Fruit fly (Drosophila melanogaster): ENCODE results near the gene CG10477.

The CG10477 gene

DNA sequence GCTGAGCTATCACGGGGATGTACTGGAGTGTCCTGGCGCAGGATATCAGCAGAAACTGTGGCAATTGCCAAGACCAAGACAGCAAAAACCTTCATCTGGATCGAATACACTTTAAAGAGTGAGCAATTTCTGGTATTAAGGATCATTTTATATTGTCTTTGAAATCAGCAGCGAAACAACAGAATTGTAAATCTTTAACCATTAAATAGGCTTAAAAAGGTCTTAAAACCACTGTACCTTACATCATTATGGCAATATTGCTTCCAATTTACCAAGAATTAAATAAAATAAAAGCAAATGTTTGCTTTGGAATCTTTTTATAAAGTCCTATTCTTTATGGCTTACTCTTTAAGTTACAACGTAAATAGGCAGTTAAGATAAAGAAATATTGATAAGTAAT is at the start of gene CG10477:
CG10477 (minus strand) TSS at position 101 of the 400 bp plus-strand sequence.
- no peak for TF ChIP-seq Mio (GFP tag; optimal IDR thresholded peaks at IDR 0.05)
- no peak for TF ChIP-seq foxo (GFP tag; optimal IDR thresholded peaks at IDR 0.05)
- no peak for TF ChIP-seq usp (GFP tag; optimal IDR thresholded peaks at IDR 0.05)
- TF ChIP-seq Vsx2 (GFP tag; optimal IDR thresholded peaks at IDR 0.05; ENCODE audit: partially characterized antibody): no peak
- no peak for TF ChIP-seq Dfd (GFP tag; optimal IDR thresholded peaks at IDR 0.05)
- no peak for TF ChIP-seq h (GFP tag; optimal IDR thresholded peaks at IDR 0.05)
- TF ChIP-seq pan (optimal IDR thresholded peaks at IDR 0.05): no peak
- no peak for TF ChIP-seq jim (GFP tag; optimal IDR thresholded peaks at IDR 0.05)
- no peak for TF ChIP-seq ey (GFP tag; optimal IDR thresholded peaks at IDR 0.05)
- TF ChIP-seq N (GFP tag; optimal IDR thresholded peaks at IDR 0.05): no peak
- TF ChIP-seq Dif (GFP tag; optimal IDR thresholded peaks at IDR 0.05; ENCODE audit: partially characterized antibody): no peak
- TF ChIP-seq psq (GFP tag; optimal IDR thresholded peaks at IDR 0.05): no peak
- TF ChIP-seq dsf (GFP tag; optimal IDR thresholded peaks at IDR 0.05; ENCODE audit: borderline replicate concordance): no peak
- no peak for TF ChIP-seq brk (GFP tag; optimal IDR thresholded peaks at IDR 0.05)
- no peak for TF ChIP-seq Myc (optimal IDR thresholded peaks at IDR 0.05)
- no peak for TF ChIP-seq Rel (GFP tag; optimal IDR thresholded peaks at IDR 0.05)
- TF ChIP-seq Rel (tag; optimal IDR thresholded peaks at IDR 0.05): no peak
- no peak for TF ChIP-seq lola (GFP tag; optimal IDR thresholded peaks at IDR 0.05)
- no peak for TF ChIP-seq CG32264 (GFP tag; optimal IDR thresholded peaks at IDR 0.05)
- no peak for TF ChIP-seq dmrt93B (GFP tag; optimal IDR thresholded peaks at IDR 0.05)

DNA sequence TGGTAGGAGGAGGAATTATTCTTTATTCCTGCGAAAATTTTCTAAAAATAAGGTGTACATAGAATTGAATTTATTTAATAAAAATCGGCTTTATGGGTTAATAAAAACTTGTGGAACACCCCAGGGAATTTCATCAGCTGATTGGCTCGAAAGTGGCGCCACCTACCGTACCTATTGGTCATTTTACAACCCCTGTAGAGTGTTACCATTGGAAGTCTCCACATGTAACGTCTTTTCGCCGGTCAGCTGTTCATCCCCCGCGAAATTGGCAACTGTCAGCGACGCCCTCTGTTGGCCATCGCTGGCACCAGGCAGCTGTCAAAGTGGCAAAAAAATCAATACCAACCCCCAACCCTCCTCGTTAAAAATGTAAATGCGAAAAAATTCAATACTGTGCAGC is 48.1 kb upstream of the CG10477 start, which contains the start of gene CG13293:
CG13293 (plus strand) TSS at position 323 of the 400 bp plus-strand sequence.
- TF ChIP-seq N (GFP tag; optimal IDR thresholded peaks at IDR 0.05) (no peak), woc (GFP tag; optimal IDR thresholded peaks at IDR 0.05) (no peak), CG9705 (GFP tag; optimal IDR thresholded peaks at IDR 0.05) (no peak), dsf (GFP tag; optimal IDR thresholded peaks at IDR 0.05; ENCODE audit: borderline replicate concordance) (no peak), Myc (optimal IDR thresholded peaks at IDR 0.05) (no peak), Mio (GFP tag; optimal IDR thresholded peaks at IDR 0.05) (no peak), h (GFP tag; optimal IDR thresholded peaks at IDR 0.05) (no peak), Abd-B (GFP tag; optimal IDR thresholded peaks at IDR 0.05) (no peak)

DNA sequence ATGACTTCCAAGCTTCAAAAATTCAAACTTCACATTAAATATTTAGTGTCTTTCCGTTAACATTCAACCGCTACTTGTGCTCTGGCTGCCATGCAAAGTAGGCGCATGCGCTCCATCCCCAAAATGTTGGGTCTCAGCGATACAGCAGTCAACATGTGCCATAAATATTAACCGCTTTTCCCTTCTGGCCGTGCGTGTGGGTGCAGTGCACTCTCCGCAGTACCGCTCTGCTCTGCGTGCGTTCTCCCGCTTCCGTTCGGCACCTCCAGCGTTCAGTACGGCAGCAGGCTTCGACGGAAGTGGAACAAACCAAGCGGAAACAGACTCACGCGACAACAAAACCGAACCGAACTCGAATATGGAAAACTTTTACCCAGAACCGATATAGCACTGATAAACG is 42.0 kb upstream of the CG10477 start, which contains the start of gene ssp6:
ssp6 (plus strand) TSS at position 294 of the 400 bp plus-strand sequence.
- TF ChIP-seq OdsH (GFP tag; optimal IDR thresholded peaks at IDR 0.05) (no peak), Dif (GFP tag; optimal IDR thresholded peaks at IDR 0.05; ENCODE audit: partially characterized antibody) (peak; percentile 2)

DNA sequence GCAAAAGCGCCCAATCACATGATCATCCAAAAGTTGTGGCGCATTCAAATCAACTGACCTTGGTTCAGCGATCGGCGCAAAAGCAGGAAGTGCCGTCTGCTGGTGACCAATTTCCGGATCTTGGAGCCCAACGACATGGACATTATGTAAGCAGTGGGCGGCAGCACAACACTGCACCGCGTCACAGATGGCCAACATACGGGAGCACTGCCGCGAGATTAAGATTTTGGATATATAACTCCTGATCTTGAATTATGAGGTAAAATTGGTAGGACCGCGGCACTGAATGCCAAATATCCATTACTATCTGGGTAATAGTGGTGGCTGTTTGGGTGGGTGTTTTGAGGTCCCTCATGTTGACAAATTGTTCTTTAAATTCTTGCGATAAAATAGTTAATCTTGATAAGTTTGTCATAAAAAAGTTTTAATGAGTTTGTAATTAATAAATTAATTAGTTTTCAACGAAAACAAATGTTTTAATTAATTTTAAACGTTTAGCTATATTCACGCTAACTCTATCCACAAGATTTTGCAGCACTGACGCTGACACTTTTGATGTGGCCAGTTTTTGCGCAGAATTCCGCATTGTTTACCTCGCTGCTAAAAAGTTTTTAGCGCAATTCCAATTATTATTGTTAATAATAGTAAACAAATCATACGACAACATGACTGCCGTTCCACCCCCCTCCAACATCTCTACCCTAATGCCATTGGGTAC is 40.7 kb upstream of the CG10477 start, which contains the start of the genes CG13295 and CG6610:
CG13295 (minus strand) TSS at position 271 of the 718 bp plus-strand sequence.
CG6610 (plus strand) TSS at position 562 of the 718 bp plus-strand sequence.
- TF ChIP-seq Dfd (GFP tag; optimal IDR thresholded peaks at IDR 0.05) (no peak), dmrt93B (GFP tag; optimal IDR thresholded peaks at IDR 0.05) (peak; percentile 57), Myc (optimal IDR thresholded peaks at IDR 0.05) (peak; percentile 88), fru (GFP tag; optimal IDR thresholded peaks at IDR 0.05) (peak; percentile 48), OdsH (GFP tag; optimal IDR thresholded peaks at IDR 0.05) (peak; percentile 39), woc (GFP tag; optimal IDR thresholded peaks at IDR 0.05) (peak; percentile 84), CrebA (GFP tag; optimal IDR thresholded peaks at IDR 0.05; ENCODE audit: borderline replicate concordance) (no peak), h (GFP tag; optimal IDR thresholded peaks at IDR 0.05) (peak; percentile 54), HLH106 (tag; optimal IDR thresholded peaks at IDR 0.05) (peak; percentile 83), br (GFP tag; optimal IDR thresholded peaks at IDR 0.05) (peak; percentile 23), usp (GFP tag; optimal IDR thresholded peaks at IDR 0.05) (no peak), dl (GFP tag; optimal IDR thresholded peaks at IDR 0.05; ENCODE audit: insufficient read depth in 1 of 2, partially characterized antibody in 2 of 2) (no peak), brk (GFP tag; optimal IDR thresholded peaks at IDR 0.05) (no peak), foxo (GFP tag; optimal IDR thresholded peaks at IDR 0.05) (peak in 1 of 2 experiments; percentile 49), Sp1 (GFP tag; optimal IDR thresholded peaks at IDR 0.05) (peak; percentile 59), CG9705 (GFP tag; optimal IDR thresholded peaks at IDR 0.05) (peak; percentile 58), ey (GFP tag; optimal IDR thresholded peaks at IDR 0.05) (peak; percentile 37), rgr (GFP tag; optimal IDR thresholded peaks at IDR 0.05) (peak; percentile 51), psq (GFP tag; optimal IDR thresholded peaks at IDR 0.05) (peak; percentile 19), sv (GFP tag; optimal IDR thresholded peaks at IDR 0.05) (peak; percentile 33), Rel (GFP tag; optimal IDR thresholded peaks at IDR 0.05) (no peak), Rel (tag; optimal IDR thresholded peaks at IDR 0.05) (peak; percentile 35)

Data from whole organism, wandering third instar larva.